Worm (Caenorhabditis elegans) whole organism, early embryonic: ENCODE results near the gene F46C3.2.

Experiments
- B0310.2 ChIP-seq: sonication (generic microtip); optimal IDR thresholded peaks from 2 replicates; lab custom pipeline; 2016; ENCODE audit warnings: mild to moderate bottlenecking, missing genetic modification characterization, missing compliant biosample characterization
- F13C5.2 ChIP-seq: sonication (generic microtip); optimal IDR thresholded peaks from 2 replicates; lab custom pipeline; 2017; ENCODE audit warnings: mild to moderate bottlenecking, missing genetic modification characterization, inconsistent platforms, missing compliant biosample characterization
- aly-1 ChIP-seq: sonication (generic microtip); optimal IDR thresholded peaks from 2 replicates; lab custom pipeline; 2016; ENCODE audit warnings: missing genetic modification characterization, missing compliant biosample characterization
- ama-1 ChIP-seq: fragments of 150-350 bp; optimal IDR thresholded peaks from 2 replicates; lab custom pipeline; 2014
- ceh-13 ChIP-seq: fragments of 200-800 bp; sonication (Bioruptor generic); optimal IDR thresholded peaks from 2 replicates; lab custom pipeline; 2018; ENCODE audit warnings: mild to moderate bottlenecking, missing genetic modification characterization, missing compliant biosample characterization
- ceh-36 ChIP-seq: sonication (generic microtip); optimal IDR thresholded peaks from 2 replicates; lab custom pipeline; 2016; ENCODE audit warnings: missing genetic modification characterization, inconsistent platforms, missing compliant biosample characterization
- ets-7 ChIP-seq: sonication (generic microtip); optimal IDR thresholded peaks from 2 replicates; lab custom pipeline; 2016; ENCODE audit warnings: missing genotype, missing genetic modification characterization, missing compliant biosample characterization
- flt-1 ChIP-seq: fragments of 200-800 bp; sonication (Bioruptor generic); IDR thresholded peaks from 2 replicates; pipeline ENCODE4 v1.3.6; 2022; ENCODE audit warnings: missing genetic modification characterization, missing compliant biosample characterization
- hmbx-1 ChIP-seq: sonication (generic microtip); optimal IDR thresholded peaks from 2 replicates; lab custom pipeline; 2016; ENCODE audit warnings: mild to moderate bottlenecking, missing genetic modification characterization, missing compliant biosample characterization
- hmg-4 ChIP-seq: fragments of 200-800 bp; sonication (Bioruptor generic); optimal IDR thresholded peaks from 2 replicates; lab custom pipeline; 2018; ENCODE audit warnings: mild to moderate bottlenecking, missing genetic modification characterization, missing compliant biosample characterization
- hnd-1 ChIP-seq: sonication (generic microtip); optimal IDR thresholded peaks from 2 replicates; lab custom pipeline; 2016; ENCODE audit warnings: missing genetic modification characterization, missing compliant biosample characterization
- pes-1 ChIP-seq: fragments of 200-800 bp; sonication (Bioruptor generic); IDR thresholded peaks from 2 replicates; pipeline ENCODE4 v1.3.6; 2022; ENCODE audit warnings: missing genetic modification reagents, missing genetic modification characterization, missing compliant biosample characterization
- scrt-1 ChIP-seq: fragments of 200-800 bp; sonication (Bioruptor generic); IDR thresholded peaks from 2 replicates; pipeline ENCODE4 v1.3.6; 2022; ENCODE audit warnings: missing genetic modification characterization, missing compliant biosample characterization
- sea-1 ChIP-seq: fragments of 200-800 bp; sonication (Bioruptor generic); conservative IDR thresholded peaks from 2 replicates; pipeline ENCODE4 v1.3.6; 2022; ENCODE audit warnings: missing genetic modification characterization, missing compliant biosample characterization
- tbx-11 ChIP-seq: fragments of 200-800 bp; sonication (Bioruptor generic); IDR thresholded peaks from 2 replicates; pipeline ENCODE4 v1.3.6; 2022; ENCODE audit warnings: missing genetic modification characterization, missing compliant biosample characterization
- tbx-37 ChIP-seq: fragments of 200-800 bp; sonication (Bioruptor generic); conservative IDR thresholded peaks from 2 replicates; pipeline ENCODE4 v1.3.6; 2022; ENCODE audit warnings: missing genetic modification reagents, missing genetic modification characterization, missing compliant biosample characterization
- tra-4 ChIP-seq: sonication (generic microtip); optimal IDR thresholded peaks from 2 replicates; lab custom pipeline; 2017; ENCODE audit warnings: missing genetic modification characterization, missing compliant biosample characterization

The F46C3.2 gene

DNA sequence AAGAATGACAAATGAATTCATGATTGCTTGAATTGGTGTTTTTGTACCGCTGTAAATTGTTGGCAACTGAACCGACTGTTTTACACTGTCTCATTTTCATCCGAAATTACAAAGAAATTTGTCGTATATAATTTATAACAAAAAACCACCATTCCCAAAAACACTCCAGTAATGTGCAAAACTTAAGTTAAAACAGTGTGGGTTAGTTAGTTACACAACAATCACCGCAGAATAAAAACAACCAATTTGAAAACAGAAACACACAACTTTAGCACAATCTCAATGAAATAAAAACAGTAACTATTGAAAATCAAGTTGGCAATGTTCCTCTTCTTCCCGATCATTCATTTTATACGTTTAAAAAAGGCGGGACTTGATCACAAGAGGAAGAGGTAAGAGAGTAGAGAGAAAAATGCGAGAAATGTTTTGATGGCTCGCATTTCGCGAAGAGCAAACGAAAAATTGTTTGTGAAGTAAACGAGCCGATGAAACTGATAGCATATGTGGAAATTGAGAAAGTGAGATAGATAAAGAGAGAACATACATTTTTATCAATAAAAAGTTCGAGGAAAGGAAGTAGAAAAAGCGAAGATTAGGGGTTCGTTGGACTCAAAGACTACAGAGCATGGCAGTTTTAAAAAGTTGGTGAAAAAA, 10.8 kb downstream of the F46C3.2 start, which contains the start of gene F08B12.4:
Gene F08B12.4 (minus strand): TSS at position 51 of the 654 bp plus-strand sequence.
- no peak for TF ChIP-seq tbx-11 (GFP tag; lab: Robert Waterston, UW)
- TF ChIP-seq aly-1 (tag; lab: Kevin White, UChicago): no peak
- TF ChIP-seq hmg-4: no peak

- TF ChIP-seq hmbx-1 (tag; lab: Kevin White, UChicago): no peak
- TF ChIP-seq tbx-37 (GFP tag; lab: Robert Waterston, UW): no peak
These were observed 11.8 kb downstream of the F46C3.2 start for ce11 chrX:11406784-11407183.

ce11 chrX:11405908-11406307, 12.7 kb downstream of the F46C3.2 start, which contains the start of gene slo-2:
Gene slo-2, minus strand, starts transcription at chrX:11405931.
- no peak for TF ChIP-seq hnd-1
- TF ChIP-seq tbx-11 (GFP tag; lab: Robert Waterston, UW): no peak
- TF ChIP-seq sea-1 (GFP tag; lab: Robert Waterston, UW): no peak
- no peak for TF ChIP-seq F13C5.2
- TF ChIP-seq ets-7 (tag; lab: Kevin White, UChicago): no peak
- no peak for TF ChIP-seq pes-1 (GFP tag; lab: Robert Waterston, UW)
- TF ChIP-seq tbx-37 (GFP tag; lab: Robert Waterston, UW): no peak
- TF ChIP-seq B0310.2: no peak

- TF ChIP-seq ama-1 (lab: Kevin White, UChicago) (no peak), B0310.2 (no peak), hmbx-1 (tag; lab: Kevin White, UChicago) (no peak), ceh-36 (no peak)
These were observed 17.9 kb downstream of the F46C3.2 start for ce11 chrX:11400467-11401184.

- TF ChIP-seq hmbx-1 (tag; lab: Kevin White, UChicago): no peak
- no peak for TF ChIP-seq scrt-1 (GFP tag; lab: Robert Waterston, UW)
- TF ChIP-seq tra-4 (tag; lab: Kevin White, UChicago): no peak
These were observed 25.6 kb downstream of the F46C3.2 start, which contains the start of gene prx-12 for ce11 chrX:11392924-11393323. Gene prx-12, plus strand, starts transcription at chrX:11393294.

ce11 chrX:11387723-11388330, 30.7 kb downstream of the F46C3.2 start:
- TF ChIP-seq flt-1 (no peak), ceh-13 (GFP tag; lab: Kevin White, UChicago) (no peak), B0310.2 (no peak), ama-1 (lab: Kevin White, UChicago) (no peak), hmbx-1 (tag; lab: Kevin White, UChicago) (no peak), sea-1 (GFP tag; lab: Robert Waterston, UW) (no peak), aly-1 (tag; lab: Kevin White, UChicago) (no peak), F13C5.2 (no peak), ceh-36 (no peak), scrt-1 (GFP tag; lab: Robert Waterston, UW) (no peak), pes-1 (GFP tag; lab: Robert Waterston, UW) (no peak), tbx-37 (GFP tag; lab: Robert Waterston, UW) (no peak)

DNA sequence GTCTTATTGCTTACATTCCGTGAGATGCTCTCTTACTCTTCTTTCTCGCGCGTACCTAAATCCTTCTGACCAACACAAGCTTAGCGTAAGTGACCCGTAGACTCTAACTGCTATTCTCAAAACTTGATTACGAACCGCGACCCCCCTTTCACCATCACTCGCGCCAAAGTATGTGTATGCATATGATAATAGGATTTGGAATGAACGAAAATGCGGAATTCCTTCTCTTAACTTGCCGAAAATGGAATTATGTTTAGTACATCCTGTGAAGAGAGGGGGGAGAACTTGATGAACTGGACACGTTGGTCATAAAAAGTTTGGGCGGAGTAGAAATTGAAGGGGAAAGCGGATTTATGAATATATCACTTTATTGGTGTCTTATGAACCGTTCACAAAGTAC, 31.7 kb downstream of the F46C3.2 start:
- TF ChIP-seq pes-1 (GFP tag; lab: Robert Waterston, UW) (no peak), ets-7 (tag; lab: Kevin White, UChicago) (no peak), ceh-36 (no peak)

ce11 chrX:11385916-11386315, 32.7 kb downstream of the F46C3.2 start:
- TF ChIP-seq hmg-4 (no peak), flt-1 (no peak), scrt-1 (GFP tag; lab: Robert Waterston, UW) (no peak), ets-7 (tag; lab: Kevin White, UChicago) (no peak), ceh-36 (no peak), tbx-37 (GFP tag; lab: Robert Waterston, UW) (no peak), ama-1 (lab: Kevin White, UChicago) (no peak), aly-1 (tag; lab: Kevin White, UChicago) (no peak), F13C5.2 (no peak), ceh-13 (GFP tag; lab: Kevin White, UChicago) (no peak), hnd-1 (no peak)
